Fruit fly (Drosophila melanogaster): ENCODE data around the gene Psf1.
A peak's percentile ranks its signal among the peaks of the same experiment; 100 is the strongest.

The Psf1 gene

DNA sequence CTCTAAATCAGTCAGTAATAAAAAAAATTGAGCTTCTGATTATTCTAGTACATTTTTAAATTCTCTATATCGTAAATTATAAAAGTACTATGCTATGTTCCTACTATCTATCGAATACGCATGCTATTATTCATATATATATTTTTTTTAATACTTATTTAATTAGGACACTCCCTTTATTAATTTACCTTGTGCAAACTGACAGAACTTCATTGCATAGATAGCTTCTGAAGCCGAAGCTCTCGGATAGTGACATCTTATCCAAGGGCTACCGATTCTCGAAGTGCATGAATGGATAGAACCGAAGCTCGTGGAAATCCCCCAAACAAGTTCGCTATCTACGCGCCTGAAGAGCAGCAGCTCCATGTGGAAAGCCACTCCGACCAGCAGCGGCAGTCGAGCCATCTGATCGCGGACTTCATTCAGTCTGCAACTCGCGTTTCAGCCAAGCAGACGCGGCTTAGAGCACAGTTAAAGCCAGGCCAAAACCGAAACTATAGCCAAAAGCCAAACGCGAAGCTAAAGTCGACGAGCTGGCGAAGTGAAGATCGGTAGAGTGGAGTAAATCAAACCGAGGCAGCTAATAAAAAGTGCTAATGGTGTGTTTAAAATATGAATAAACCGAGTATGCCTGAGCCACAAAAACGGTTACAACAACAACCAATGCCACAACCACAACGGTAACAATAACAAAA, 47.0 kb downstream of the Psf1 start, which contains the start of gene mwh:
Gene mwh (plus strand): TSS at position 430 of the 695 bp plus-strand sequence.
- TF ChIP-seq rn (GFP tag; IDR thresholded peaks at IDR 0.05) (no peak), CG4496 (GFP tag; IDR thresholded peaks at IDR 0.05) (no peak), CG15710 (tag; optimal IDR thresholded peaks at IDR 0.05) (no peak), CG14655 (GFP tag; optimal IDR thresholded peaks at IDR 0.05) (peak; percentile 31), CG8301 (tag; optimal IDR thresholded peaks at IDR 0.05) (peak; percentile 41), gl (tag; optimal IDR thresholded peaks at IDR 0.05) (no peak), CG10348 (GFP tag; IDR thresholded peaks at IDR 0.05) (no peak; the same call in 1 of the 2 replicates), CG12605 (GFP tag; IDR thresholded peaks at IDR 0.05) (no peak), D1 (tag; optimal IDR thresholded peaks at IDR 0.05) (no peak), Snoo (tag; optimal IDR thresholded peaks at IDR 0.05) (no peak)
